Fruit fly (Drosophila melanogaster) whole organism, embryonic: ENCODE results near the gene CG13838.
A peak's percentile ranks its signal among the peaks of the same experiment; 100 is the strongest.

Source experiments
- Atf6 ChIP-seq: fragments of 200-800 bp; sonication (Bioruptor generic); IDR thresholded peaks from 2 replicates; pipeline ENCODE4 v1.3.6; 2022; ENCODE audit warnings: missing biosample characterization, missing genetic modification characterization
- CG10209 ChIP-seq: fragments of 200-800 bp; sonication (Bioruptor generic); optimal IDR thresholded peaks from 3 replicates; lab custom pipeline; 2017; ENCODE audit warnings: missing biosample characterization, mild to moderate bottlenecking, missing genetic modification characterization, missing genetic modification reagents
- CG10543 ChIP-seq: fragments of 200-800 bp; sonication (Bioruptor generic); optimal IDR thresholded peaks from 3 replicates; lab custom pipeline; 2017; ENCODE audit warnings: missing biosample characterization, mild to moderate bottlenecking, missing genetic modification characterization, moderate library complexity
- CG10654 ChIP-seq: fragments of 200-800 bp; sonication (Bioruptor generic); optimal IDR thresholded peaks from 2 replicates; lab custom pipeline; 2016; ENCODE audit warnings: missing biosample characterization, missing genetic modification characterization
- CG11085 ChIP-seq: fragments of 200-800 bp; sonication (Bioruptor generic); IDR thresholded peaks from 2 replicates; pipeline ENCODE4 v1.3.6; 2022; ENCODE audit warnings: missing biosample characterization, missing genetic modification characterization
- CG11456 ChIP-seq: fragments of 200-800 bp; sonication (Bioruptor generic); IDR thresholded peaks from 3 replicates; pipeline ENCODE4 v1.3.6; 2022; ENCODE audit warnings: missing biosample characterization, missing genetic modification characterization
- CG12769 ChIP-seq: fragments of 200-800 bp; sonication (Bioruptor generic); optimal IDR thresholded peaks from 2 replicates; lab custom pipeline; 2019; ENCODE audit warnings: missing biosample characterization, mild to moderate bottlenecking, missing genetic modification characterization, moderate library complexity
- CG12942 ChIP-seq: fragments of 200-800 bp; sonication (Bioruptor generic); optimal IDR thresholded peaks from 3 replicates; lab custom pipeline; 2016; ENCODE audit warnings: missing biosample characterization, missing genetic modification characterization
- CG14860 ChIP-seq: fragments of 200-800 bp; sonication (Bioruptor generic); IDR thresholded peaks from 3 replicates; pipeline ENCODE4 v1.3.6; 2022; ENCODE audit warnings: missing biosample characterization, missing genetic modification characterization; ENCODE audit not compliant: partially characterized antibody
- CG15514 ChIP-seq: fragments of 200-800 bp; sonication (Bioruptor generic); optimal IDR thresholded peaks from 3 replicates; lab custom pipeline; 2017; ENCODE audit warnings: missing biosample characterization, missing genetic modification characterization, mild to moderate bottlenecking, moderate library complexity, missing genetic modification reagents
- CG16815 ChIP-seq: fragments of 200-800 bp; sonication (Bioruptor generic); optimal IDR thresholded peaks from 3 replicates; lab custom pipeline; 2017; ENCODE audit warnings: missing biosample characterization, mild to moderate bottlenecking, missing genetic modification characterization
- CG17359 ChIP-seq: fragments of 200-800 bp; sonication (Bioruptor generic); optimal IDR thresholded peaks from 3 replicates; lab custom pipeline; 2018; ENCODE audit warnings: missing biosample characterization, mild to moderate bottlenecking, missing genetic modification characterization, moderate library complexity
- CG17829 ChIP-seq: fragments of 200-800 bp; optimal IDR thresholded peaks from 2 replicates; lab custom pipeline; 2019; ENCODE audit warnings: missing biosample characterization, mild to moderate bottlenecking, missing genetic modification characterization, moderate library complexity
- CG17912 ChIP-seq: fragments of 200-800 bp; sonication (Bioruptor generic); optimal IDR thresholded peaks from 2 replicates; lab custom pipeline; 2018; ENCODE audit warnings: missing biosample characterization, mild to moderate bottlenecking, missing genetic modification characterization
- CG2678 ChIP-seq: fragments of 200-800 bp; sonication (Bioruptor generic); optimal IDR thresholded peaks from 3 replicates; lab custom pipeline; 2019; ENCODE audit warnings: missing biosample characterization, mild to moderate bottlenecking, missing genetic modification characterization, moderate library complexity
- CG2712 ChIP-seq: fragments of 200-800 bp; optimal IDR thresholded peaks from 3 replicates; lab custom pipeline; 2019; ENCODE audit warnings: missing biosample characterization, mild to moderate bottlenecking, missing genetic modification characterization, moderate library complexity
- CG3838 ChIP-seq: fragments of 200-800 bp; sonication (Bioruptor generic); optimal IDR thresholded peaks from 3 replicates; lab custom pipeline; 2016; ENCODE audit warnings: missing biosample characterization, missing genetic modification characterization
- CG4707 ChIP-seq: fragments of 200-800 bp; sonication (Bioruptor generic); optimal IDR thresholded peaks from 2 replicates; lab custom pipeline; 2018; ENCODE audit warnings: missing biosample characterization, mild to moderate bottlenecking, missing genetic modification characterization, moderate library complexity
- CG5953 ChIP-seq: fragments of 200-800 bp; sonication (Bioruptor generic); IDR thresholded peaks from 2 replicates; pipeline ENCODE4 v1.3.6; 2022; ENCODE audit warnings: missing biosample characterization, missing genetic modification characterization
- Ets65A ChIP-seq: fragments of 200-800 bp; sonication (Bioruptor generic); peaks from one replicate; lab custom pipeline; 2016; ENCODE audit warnings: missing biosample characterization, missing genetic modification characterization
- Hand ChIP-seq: fragments of 200-800 bp; sonication (Bioruptor generic); optimal IDR thresholded peaks from 2 replicates; lab custom pipeline; 2017; ENCODE audit warnings: mild to moderate bottlenecking, missing biosample characterization, missing genetic modification reagents, missing genetic modification characterization
- Mrtf ChIP-seq: fragments of 200-800 bp; sonication (Bioruptor generic); IDR thresholded peaks from 3 replicates; pipeline ENCODE4 v1.3.6; 2022; ENCODE audit warnings: missing biosample characterization, missing genetic modification characterization
- Nf-YC ChIP-seq: fragments of 200-800 bp; optimal IDR thresholded peaks from 3 replicates; lab custom pipeline; 2019; ENCODE audit warnings: missing biosample characterization, mild to moderate bottlenecking, missing genetic modification characterization, moderate library complexity
- Pdp1 ChIP-seq, 2 experiments: fragments of 200-800 bp; sonication (Bioruptor generic); optimal IDR thresholded peaks; 3 replicates each; lab custom pipeline; 2016; ENCODE audit warnings: missing biosample characterization in 2 of 2, missing genetic modification characterization in 2 of 2, mild to moderate bottlenecking in 1 of 2, moderate library complexity in 1 of 2
- TFAM ChIP-seq: fragments of 200-800 bp; sonication (Bioruptor generic); optimal IDR thresholded peaks from 2 replicates; lab custom pipeline; 2017; ENCODE audit warnings: missing biosample characterization, missing genetic modification characterization, inconsistent platforms
- Xbp1 ChIP-seq: fragments of 200-800 bp; sonication (Bioruptor generic); optimal IDR thresholded peaks from 3 replicates; lab custom pipeline; 2016; ENCODE audit warnings: missing biosample characterization, mild to moderate bottlenecking, missing genetic modification characterization
- amos ChIP-seq: fragments of 200-800 bp; sonication (Bioruptor generic); IDR thresholded peaks from 2 replicates; pipeline ENCODE4 v1.3.6; 2022; ENCODE audit warnings: missing biosample characterization, missing genetic modification characterization; ENCODE audit not compliant: partially characterized antibody
- ap ChIP-seq: fragments of 200-800 bp; sonication (Bioruptor generic); IDR thresholded peaks from 2 replicates; pipeline ENCODE4 v1.3.6; 2022; ENCODE audit warnings: missing biosample characterization, missing genetic modification characterization
- az2 ChIP-seq: fragments of 200-800 bp; sonication (Bioruptor generic); optimal IDR thresholded peaks from 3 replicates; lab custom pipeline; 2016; ENCODE audit warnings: missing biosample characterization, missing genetic modification characterization
- bigmax ChIP-seq: fragments of 200-800 bp; sonication (Bioruptor generic); optimal IDR thresholded peaks from 2 replicates; lab custom pipeline; 2018; ENCODE audit warnings: missing biosample characterization, mild to moderate bottlenecking, missing genetic modification characterization
- chif ChIP-seq, 2 experiments: fragments of 200-800 bp; sonication (Bioruptor generic); optimal IDR thresholded peaks; 3 replicates each; lab custom pipeline; 2016; ENCODE audit warnings: missing biosample characterization in 2 of 2, missing genetic modification characterization in 2 of 2
- chm ChIP-seq: fragments of 200-800 bp; sonication (Bioruptor generic); IDR thresholded peaks from 2 replicates; pipeline ENCODE4 v1.3.6; 2022; ENCODE audit warnings: missing biosample characterization, missing genetic modification characterization
- croc ChIP-seq: fragments of 200-800 bp; sonication (Bioruptor generic); conservative IDR thresholded peaks from 3 replicates; pipeline ENCODE4 v1.3.6; 2022; ENCODE audit warnings: missing biosample characterization, missing genetic modification characterization
- fd64A ChIP-seq: fragments of 200-800 bp; sonication (Bioruptor generic); optimal IDR thresholded peaks from 3 replicates; lab custom pipeline; 2018; ENCODE audit warnings: missing biosample characterization, mild to moderate bottlenecking, missing genetic modification characterization
- gcm2 ChIP-seq: fragments of 200-800 bp; sonication (Bioruptor generic); optimal IDR thresholded peaks from 2 replicates; lab custom pipeline; 2016; ENCODE audit warnings: missing biosample characterization, missing genetic modification characterization
- gt ChIP-seq: fragments of 200-800 bp; sonication (Bioruptor generic); IDR thresholded peaks from 2 replicates; pipeline ENCODE4 v1.3.6; 2022; ENCODE audit warnings: missing biosample characterization, missing genetic modification characterization
- ham ChIP-seq: fragments of 200-800 bp; sonication (Bioruptor generic); IDR thresholded peaks from 2 replicates; pipeline ENCODE4 v1.3.6; 2022; ENCODE audit warnings: missing biosample characterization, missing genetic modification characterization
- hth ChIP-seq: fragments of >200 bp; optimal IDR thresholded peaks from 2 replicates; lab custom pipeline; 2017; ENCODE audit warnings: inconsistent platforms
- nau ChIP-seq: fragments of 200-800 bp; sonication (Bioruptor generic); optimal IDR thresholded peaks from 3 replicates; lab custom pipeline; 2017; ENCODE audit warnings: missing biosample characterization, mild to moderate bottlenecking, missing genetic modification characterization, missing genetic modification reagents
- nerfin-2 ChIP-seq: fragments of 200-800 bp; sonication (Bioruptor generic); IDR thresholded peaks from 2 replicates; pipeline ENCODE4 v1.3.6; 2022; ENCODE audit warnings: missing biosample characterization, missing genetic modification characterization; ENCODE audit not compliant: partially characterized antibody
- otp ChIP-seq: fragments of 200-800 bp; sonication (Bioruptor generic); IDR thresholded peaks from 3 replicates; pipeline ENCODE4, ENCODE4 v1.3.6; 2022; ENCODE audit warnings: missing biosample characterization, missing genetic modification characterization
- pho ChIP-seq: fragments of 200-800 bp; sonication (Bioruptor generic); optimal IDR thresholded peaks from 2 replicates; lab custom pipeline; 2016; ENCODE audit warnings: missing biosample characterization, missing genetic modification characterization
- ranshi ChIP-seq: fragments of 200-800 bp; sonication (Bioruptor generic); IDR thresholded peaks from 2 replicates; pipeline ENCODE4 v1.3.6; 2022; ENCODE audit warnings: missing biosample characterization, missing genetic modification characterization
- row ChIP-seq: fragments of 200-800 bp; sonication (Bioruptor generic); IDR thresholded peaks from 3 replicates; pipeline ENCODE4 v1.3.6; 2022; ENCODE audit warnings: missing biosample characterization, missing genetic modification characterization
- sim ChIP-seq: fragments of 200-800 bp; sonication (Bioruptor generic); IDR thresholded peaks from 2 replicates; pipeline ENCODE4 v1.3.6; 2022; ENCODE audit warnings: missing biosample characterization, missing genetic modification characterization
- slbo ChIP-seq: fragments of 200-800 bp; sonication (Bioruptor generic); IDR thresholded peaks from 2 replicates; pipeline ENCODE4 v1.3.6; 2022; ENCODE audit warnings: missing biosample characterization, missing genetic modification characterization
- stc ChIP-seq: fragments of 200-800 bp; sonication (Bioruptor generic); IDR thresholded peaks from 2 replicates; pipeline ENCODE4 v1.3.6; 2022; ENCODE audit warnings: missing biosample characterization, missing genetic modification characterization
- tll ChIP-seq, 2 experiments: fragments of 200-800 bp in 1 of 2; fragments of >200 bp in 1 of 2; sonication (Bioruptor generic) in 1 of 2; optimal IDR thresholded peaks; 2 replicates each; lab custom pipeline; 2017 to 2019; ENCODE audit warnings: missing biosample characterization in 2 of 2, missing genetic modification characterization in 2 of 2, mild to moderate bottlenecking in 1 of 2, moderate library complexity in 1 of 2
- toy ChIP-seq: fragments of 200-800 bp; sonication (Bioruptor generic); IDR thresholded peaks from 2 replicates; pipeline ENCODE4 v1.3.6; 2022; ENCODE audit warnings: missing biosample characterization, missing genetic modification characterization
- twi ChIP-seq: fragments of 200-800 bp; optimal IDR thresholded peaks from 2 replicates; lab custom pipeline; 2019; ENCODE audit warnings: missing biosample characterization, mild to moderate bottlenecking, missing genetic modification characterization, moderate library complexity
- yki ChIP-seq: fragments of >200 bp; optimal IDR thresholded peaks from 3 replicates; lab custom pipeline; 2018

CG13838 gene

dm6 chr3R:23053936-23054335 lies 11.9 kb downstream of the CG13838 start, which contains the start of gene p53 (continued):
- TF ChIP-seq gt (GFP tag; lab: Robert Waterston, UW) (no peak), CG2678 (tag; lab: Kevin White, UChicago) (peak; percentile 55), Pdp1 (GFP tag; optimal IDR thresholded peaks at IDR 0.05; lab: Kevin White, UChicago) (peak; percentile 57 to 59), CG10654 (peak; percentile 65), otp (GFP tag; lab: Robert Waterston, UW) (peak; percentile 76), CG17359 (tag; lab: Kevin White, UChicago) (peak; percentile 72), pho (peak; percentile 59), row (peak; percentile 55), Xbp1 (peak; percentile 61), CG4707 (GFP tag; lab: Kevin White, UChicago) (peak; percentile 77), CG12942 (GFP tag; lab: Kevin White, UChicago) (peak; percentile 43), CG5953 (no peak), sim (GFP tag; lab: Robert Waterston, UW) (peak; percentile 60; the same call in 1 of the 2 replicates), CG10543 (GFP tag; lab: Kevin White, UChicago) (peak; percentile 65), CG14860 (GFP tag; lab: Robert Waterston, UW) (peak; percentile 63), CG17829 (peak; percentile 30), ranshi (GFP tag; lab: Robert Waterston, UW) (peak; percentile 66), CG16815 (peak; percentile 19), CG2712 (tag; lab: Kevin White, UChicago) (peak; percentile 71), ham (GFP tag; lab: Robert Waterston, UW) (no peak), Atf6 (peak; percentile 58), Hand (GFP tag; lab: Kevin White, UChicago) (peak; percentile 35), croc (peak; percentile 25; the same call in 2 of the 3 replicates), toy (GFP tag; lab: Robert Waterston, UW) (peak; percentile 38; the same call in 1 of the 2 replicates), fd64A (GFP tag; lab: Kevin White, UChicago) (peak; percentile 63), stc (GFP tag; lab: Robert Waterston, UW) (peak; percentile 76), Mrtf (GFP tag; lab: Robert Waterston, UW) (peak; percentile 42; the same call in 1 of the 3 replicates), TFAM (no peak), CG11085 (GFP tag; lab: Robert Waterston, UW) (peak; percentile 70), tll (GFP tag; optimal IDR thresholded peaks at IDR 0.05; lab: Kevin White, UChicago) (no peak), gcm2 (GFP tag; lab: Kevin White, UChicago) (peak; percentile 71), amos (GFP tag; lab: Robert Waterston, UW) (peak; percentile 80), bigmax (peak; percentile 52), hth (lab: Kevin White, UChicago) (no peak), nau (peak; percentile 86), chif (GFP tag; optimal IDR thresholded peaks at IDR 0.05; lab: Kevin White, UChicago) (peak; percentile 48 to 79), CG11456 (GFP tag; lab: Robert Waterston, UW) (peak; percentile 86; the same call in 2 of the 3 replicates), CG12769 (tag; lab: Kevin White, UChicago) (no peak), CG3838 (GFP tag; lab: Kevin White, UChicago) (peak; percentile 38), nerfin-2 (GFP tag; lab: Robert Waterston, UW) (peak; percentile 40; the same call in 1 of the 2 replicates), CG17912 (GFP tag; lab: Kevin White, UChicago) (peak; percentile 56), CG15514 (GFP tag; lab: Kevin White, UChicago) (peak; percentile 87), chm (GFP tag; lab: Robert Waterston, UW) (peak; percentile 86), Nf-YC (tag; lab: Kevin White, UChicago) (peak; percentile 18), ap (peak; percentile 37; the same call in 1 of the 2 replicates), yki (lab: Kevin White, UChicago) (no peak), az2 (GFP tag; lab: Kevin White, UChicago) (peak; percentile 31), CG10209 (GFP tag; lab: Kevin White, UChicago) (peak; percentile 71), twi (peak; percentile 49), Ets65A (GFP tag; lab: Kevin White, UChicago) (peak; percentile 99), slbo (peak; percentile 77)
